Worm (Caenorhabditis elegans) whole organism, midembryonic: Measurements from ENCODE around the gene Y105C5B.1418.

Experiments used
- T22C8.4 ChIP-seq: fragments of 200-800 bp; sonication (Bioruptor generic); IDR thresholded peaks from 2 replicates; pipeline ENCODE4 v1.3.6; 2022; ENCODE audit warnings: missing genetic modification characterization, missing compliant biosample characterization
- cog-1 ChIP-seq: sonication (generic microtip); optimal IDR thresholded peaks from 2 replicates; lab custom pipeline; 2016; ENCODE audit warnings: missing genetic modification characterization, missing compliant biosample characterization
- flt-1 ChIP-seq: fragments of 200-800 bp; sonication (Bioruptor generic); IDR thresholded peaks from 2 replicates; pipeline ENCODE4 v1.3.6; 2022; ENCODE audit warnings: missing genetic modification characterization, missing compliant biosample characterization
- klf-2 ChIP-seq: fragments of 200-800 bp; sonication (Bioruptor generic); conservative IDR thresholded peaks from 2 replicates; pipeline ENCODE4 v1.3.6; 2022; ENCODE audit warnings: missing genetic modification reagents, missing genetic modification characterization, missing compliant biosample characterization
- med-1 ChIP-seq: sonication (generic microtip); optimal IDR thresholded peaks from 2 replicates; lab custom pipeline; 2017; ENCODE audit warnings: missing genetic modification characterization, mild to moderate bottlenecking, missing compliant biosample characterization, antibody characterized with exemption, missing genetic modification reagents; ENCODE audit not compliant: insufficient read depth
- ref-1 ChIP-seq: fragments of 200-800 bp; sonication (Bioruptor generic); conservative IDR thresholded peaks from 2 replicates; pipeline ENCODE4 v1.3.6; 2022; ENCODE audit warnings: missing genetic modification reagents, missing genetic modification characterization, missing compliant biosample characterization
- tab-1 ChIP-seq: fragments of 200-800 bp; sonication (Bioruptor generic); IDR thresholded peaks from 2 replicates; pipeline ENCODE4 v1.3.6; 2022; ENCODE audit warnings: missing genetic modification characterization, missing compliant biosample characterization
- ztf-23 ChIP-seq: fragments of 200-800 bp; sonication (Bioruptor generic); IDR thresholded peaks from 2 replicates; pipeline ENCODE4 v1.3.6; 2022; ENCODE audit warnings: missing genetic modification reagents, missing genetic modification characterization, missing compliant biosample characterization
- ztf-29 ChIP-seq: fragments of 200-800 bp; sonication (Bioruptor generic); IDR thresholded peaks from 2 replicates; pipeline ENCODE4 v1.3.6; 2022; ENCODE audit warnings: missing genetic modification reagents, missing genetic modification characterization, missing compliant biosample characterization

Gene Y105C5B.1418

ce11 chrIV:16035109-16035508 is 32.1 kb downstream of the Y105C5B.1418 start:
- TF ChIP-seq tab-1 (GFP tag; lab: Robert Waterston, UW) (no peak), ref-1 (GFP tag; lab: Robert Waterston, UW) (no peak), cog-1 (no peak), T22C8.4 (no peak), flt-1 (no peak), klf-2 (GFP tag; lab: Robert Waterston, UW) (no peak), ztf-23 (no peak), med-1 (GFP tag; lab: Kevin White, UChicago) (no peak), ztf-29 (no peak)

- TF ChIP-seq flt-1 (no peak), ztf-29 (no peak), ztf-23 (no peak), cog-1 (no peak), ref-1 (GFP tag; lab: Robert Waterston, UW) (no peak), klf-2 (GFP tag; lab: Robert Waterston, UW) (no peak), T22C8.4 (no peak), med-1 (GFP tag; lab: Kevin White, UChicago) (no peak), tab-1 (GFP tag; lab: Robert Waterston, UW) (no peak)
These were observed 32.9 kb downstream of the Y105C5B.1418 start for ce11 chrIV:16034346-16034745.

ce11 chrIV:16028475-16028874 is 38.8 kb downstream of the Y105C5B.1418 start:
- TF ChIP-seq med-1 (GFP tag; lab: Kevin White, UChicago) (no peak), T22C8.4 (no peak), cog-1 (no peak), klf-2 (GFP tag; lab: Robert Waterston, UW) (no peak), ztf-23 (no peak), ref-1 (GFP tag; lab: Robert Waterston, UW) (no peak), tab-1 (GFP tag; lab: Robert Waterston, UW) (no peak)

ce11 chrIV:16026747-16027146 is 40.5 kb downstream of the Y105C5B.1418 start, which contains the start of gene jac-1:
jac-1 (minus strand) TSS chrIV:16026847.
- 0 out of 2 replicates have a peak, but pooled peaks have one; percentile 37 for TF ChIP-seq T22C8.4
- no peak for TF ChIP-seq med-1 (GFP tag; lab: Kevin White, UChicago)
- no peak for TF ChIP-seq ref-1 (GFP tag; lab: Robert Waterston, UW)
- TF ChIP-seq klf-2 (GFP tag; lab: Robert Waterston, UW) = no peak
- no peak for TF ChIP-seq flt-1
- TF ChIP-seq ztf-23 = no peak

- TF ChIP-seq cog-1 (peak; percentile 29), ztf-29 (no peak)
These were observed 43.1 kb downstream of the Y105C5B.1418 start for ce11 chrIV:16024165-16024564.

- TF ChIP-seq cog-1 = no peak
- no peak for TF ChIP-seq ztf-29
- TF ChIP-seq klf-2 (GFP tag; lab: Robert Waterston, UW) = no peak
- TF ChIP-seq ztf-23 = no peak
- no peak for TF ChIP-seq med-1 (GFP tag; lab: Kevin White, UChicago)
- TF ChIP-seq T22C8.4 = no peak
- no peak for TF ChIP-seq tab-1 (GFP tag; lab: Robert Waterston, UW)
- no peak for TF ChIP-seq ref-1 (GFP tag; lab: Robert Waterston, UW)
- no peak for TF ChIP-seq flt-1
These were observed 44.8 kb downstream of the Y105C5B.1418 start for ce11 chrIV:16022438-16022837.
